Worm (Caenorhabditis elegans) whole organism, L4 larva: ENCODE results near the gene K08H10.10.

ENCODE experiments used
- F37D6.2 ChIP-seq: sonication (generic microtip); optimal IDR thresholded peaks from 2 replicates; lab custom pipeline; 2016; ENCODE audit warnings: mild to moderate bottlenecking, missing genetic modification characterization, missing compliant biosample characterization
- R02D3.7 ChIP-seq: fragments of 150-350 bp; sonication (generic microtip); optimal IDR thresholded peaks from 3 replicates; lab custom pipeline; 2014; ENCODE audit warnings: missing biosample characterization, missing genetic modification characterization
- Y48G9A.11 ChIP-seq: fragments of 200-800 bp; sonication (Bioruptor generic); IDR thresholded peaks from 2 replicates; pipeline ENCODE4 v1.3.6; 2022; ENCODE audit warnings: missing genetic modification reagents, missing genetic modification characterization, missing compliant biosample characterization
- ZK337.2 ChIP-seq: fragments of 200-800 bp; sonication (Bioruptor generic); IDR thresholded peaks from 2 replicates; pipeline ENCODE4 v1.3.6; 2022; ENCODE audit warnings: missing genetic modification reagents, missing genetic modification characterization, missing compliant biosample characterization
- ZK546.5 ChIP-seq, 2 experiments: sonication (generic microtip); optimal IDR thresholded peaks; 2 replicates each; lab custom pipeline; 2017; ENCODE audit warnings: missing biosample characterization in 2 of 2, missing genetic modification characterization in 2 of 2
- aha-1 ChIP-seq: fragments of 150-350 bp; peaks from one replicate; lab custom pipeline; 2014; ENCODE audit warnings: missing biosample characterization, missing genetic modification characterization
- arid-1 ChIP-seq: fragments of 200-800 bp; sonication (Bioruptor generic); conservative IDR thresholded peaks from 2 replicates; pipeline ENCODE4 v1.3.6; 2022; ENCODE audit warnings: missing genetic modification reagents, missing genetic modification characterization, missing compliant biosample characterization
- ceh-44 ChIP-seq: fragments of 200-800 bp; sonication (Bioruptor generic); IDR thresholded peaks from 2 replicates; pipeline ENCODE4 v1.3.6; 2022; ENCODE audit warnings: missing genetic modification reagents, missing genetic modification characterization, missing compliant biosample characterization
- ceh-62 ChIP-seq: sonication (generic microtip); optimal IDR thresholded peaks from 2 replicates; lab custom pipeline; 2017; ENCODE audit warnings: missing biosample characterization, missing genetic modification characterization
- ctbp-1 ChIP-seq: fragments of 200-800 bp; sonication (Bioruptor generic); IDR thresholded peaks from 2 replicates; pipeline ENCODE4 v1.3.6; 2022; ENCODE audit warnings: missing genetic modification reagents, missing genetic modification characterization, missing compliant biosample characterization
- daf-8 ChIP-seq: fragments of 200-800 bp; sonication (Bioruptor generic); IDR thresholded peaks from 2 replicates; pipeline ENCODE4 v1.3.6; 2022; ENCODE audit warnings: missing genetic modification characterization, missing compliant biosample characterization
- dmd-6 ChIP-seq: fragments of 200-800 bp; sonication (Bioruptor generic); IDR thresholded peaks from 2 replicates; pipeline ENCODE4 v1.3.6; 2022; ENCODE audit warnings: missing genetic modification reagents, missing genetic modification characterization, missing compliant biosample characterization
- egl-43 ChIP-seq: fragments of 200-800 bp; sonication (Bioruptor generic); IDR thresholded peaks from 2 replicates; pipeline ENCODE4 v1.3.6; 2022; ENCODE audit warnings: missing genetic modification reagents, missing genetic modification characterization, missing compliant biosample characterization
- hlh-30 ChIP-seq: sonication (generic microtip); optimal IDR thresholded peaks from 2 replicates; lab custom pipeline; 2017; ENCODE audit warnings: antibody characterized with exemption, mild to moderate bottlenecking, missing genetic modification characterization, missing compliant biosample characterization; ENCODE audit not compliant: insufficient read depth
- hmg-1.1 ChIP-seq: fragments of 200-800 bp; sonication (Bioruptor generic); IDR thresholded peaks from 2 replicates; pipeline ENCODE4 v1.3.6; 2022; ENCODE audit warnings: missing genetic modification reagents, missing genetic modification characterization, missing compliant biosample characterization
- lin-38 ChIP-seq: fragments of 200-800 bp; sonication (Bioruptor generic); IDR thresholded peaks from 2 replicates; pipeline ENCODE4 v1.3.6; 2022; ENCODE audit warnings: missing genetic modification reagents, missing genetic modification characterization, missing compliant biosample characterization
- lsy-2 ChIP-seq, 2 experiments: fragments of 150-350 bp in 1 of 2; sonication (generic microtip) in 1 of 2; optimal IDR thresholded peaks; 2 replicates each; lab custom pipeline; 2014 to 2017; ENCODE audit warnings: missing biosample characterization in 2 of 2, missing genetic modification characterization in 2 of 2
- madf-9 ChIP-seq: fragments of 200-800 bp; sonication (Bioruptor generic); conservative IDR thresholded peaks from 2 replicates; pipeline ENCODE4 v1.3.6; 2022; ENCODE audit warnings: missing genetic modification reagents, missing genetic modification characterization, missing compliant biosample characterization
- mep-1 ChIP-seq: fragments of 150-350 bp; sonication (generic microtip); optimal IDR thresholded peaks from 3 replicates; lab custom pipeline; 2014; ENCODE audit warnings: missing biosample characterization, missing genetic modification characterization
- nhr-28 ChIP-seq: fragments of 150-350 bp; optimal IDR thresholded peaks from 2 replicates; lab custom pipeline; 2014; ENCODE audit warnings: missing biosample characterization, missing genetic modification characterization
- nhr-6 ChIP-seq: fragments of 150-350 bp; optimal IDR thresholded peaks from 2 replicates; lab custom pipeline; 2014; ENCODE audit warnings: missing biosample characterization, missing genetic modification characterization
- nhr-77 ChIP-seq: fragments of 150-350 bp; optimal IDR thresholded peaks from 2 replicates; lab custom pipeline; 2014; ENCODE audit warnings: missing biosample characterization, missing genetic modification characterization
- pha-4 ChIP-seq, 2 experiments: fragments of 150-350 bp in 1 of 2; fragments of 200-800 bp in 1 of 2; sonication (Bioruptor generic) in 1 of 2; IDR thresholded peaks in 1 of 2; optimal IDR thresholded peaks in 1 of 2; 2 replicates each; pipeline versions ENCODE4 v1.3.6 to Lab custom; 2014 to 2022; ENCODE audit warnings: missing genetic modification characterization in 2 of 2, missing genetic modification reagents in 2 of 2, missing biosample characterization in 1 of 2, missing compliant biosample characterization in 1 of 2
- php-3 ChIP-seq: fragments of 200-800 bp; sonication (Bioruptor generic); IDR thresholded peaks from 2 replicates; pipeline ENCODE4 v1.3.6; 2022; ENCODE audit warnings: missing genetic modification reagents, missing genetic modification characterization, missing compliant biosample characterization
- rbr-2 ChIP-seq: sonication (generic microtip); optimal IDR thresholded peaks from 2 replicates; lab custom pipeline; 2016; ENCODE audit warnings: missing genotype, missing genetic modification characterization, missing compliant biosample characterization
- saeg-2 ChIP-seq: fragments of 200-800 bp; sonication (Bioruptor generic); IDR thresholded peaks from 2 replicates; pipeline ENCODE4 v1.3.6; 2022; ENCODE audit warnings: missing genetic modification reagents, missing genetic modification characterization, missing compliant biosample characterization
- set-16 ChIP-seq: fragments of 200-800 bp; sonication (Bioruptor generic); IDR thresholded peaks from 2 replicates; pipeline ENCODE4 v1.3.6; 2022; ENCODE audit warnings: missing genetic modification reagents, missing genetic modification characterization, missing compliant biosample characterization
- skn-1 ChIP-seq: fragments of 150-350 bp; optimal IDR thresholded peaks from 2 replicates; lab custom pipeline; 2014; ENCODE audit warnings: missing biosample characterization, missing genetic modification characterization
- snpc-1.2 ChIP-seq: fragments of 200-800 bp; sonication (Bioruptor generic); IDR thresholded peaks from 2 replicates; pipeline ENCODE4 v1.3.6; 2022; ENCODE audit warnings: missing genetic modification reagents, missing genetic modification characterization, missing compliant biosample characterization
- snpc-4 ChIP-seq: fragments of 150-350 bp; optimal IDR thresholded peaks from 2 replicates; lab custom pipeline; 2014; ENCODE audit warnings: missing biosample characterization, missing genetic modification characterization
- spr-1 ChIP-seq: sonication (generic microtip); optimal IDR thresholded peaks from 2 replicates; lab custom pipeline; 2016; ENCODE audit warnings: mild to moderate bottlenecking, missing genetic modification characterization, missing compliant biosample characterization
- spr-3 ChIP-seq: fragments of 200-800 bp; sonication (Bioruptor generic); optimal IDR thresholded peaks from 2 replicates; lab custom pipeline; 2018; ENCODE audit warnings: mild to moderate bottlenecking, missing genetic modification characterization, missing compliant biosample characterization
- unc-130 ChIP-seq: sonication (generic microtip); optimal IDR thresholded peaks from 2 replicates; lab custom pipeline; 2016; ENCODE audit warnings: missing genetic modification reagents, missing genetic modification characterization, missing compliant biosample characterization
- vab-7 ChIP-seq: fragments of 200-800 bp; sonication (Bioruptor generic); IDR thresholded peaks from 2 replicates; pipeline ENCODE4 v1.3.6; 2022; ENCODE audit warnings: missing genetic modification reagents, missing genetic modification characterization, missing compliant biosample characterization
- zfp-2 ChIP-seq: sonication (generic microtip); optimal IDR thresholded peaks from 2 replicates; lab custom pipeline; 2016; ENCODE audit warnings: mild to moderate bottlenecking, missing genetic modification characterization, missing compliant biosample characterization
- ztf-11 ChIP-seq: fragments of 150-350 bp; optimal IDR thresholded peaks from 2 replicates; lab custom pipeline; 2014; ENCODE audit warnings: missing biosample characterization, missing genetic modification characterization

The K08H10.10 gene

ce11 chrV:9976138-9976537 is 24.7 kb upstream of the K08H10.10 start, which contains the start of gene unc-41:
unc-41 (minus strand) TSS chrV:9976238.
- TF ChIP-seq daf-8 (GFP tag; lab: Robert Waterston, UW), result no peak
- no peak for TF ChIP-seq egl-43
- TF ChIP-seq ZK546.5 (tag; optimal IDR thresholded peaks at IDR 0.05; lab: Kevin White, UChicago), result no peak
- TF ChIP-seq, all 104 proteins: peak for 0

DNA sequence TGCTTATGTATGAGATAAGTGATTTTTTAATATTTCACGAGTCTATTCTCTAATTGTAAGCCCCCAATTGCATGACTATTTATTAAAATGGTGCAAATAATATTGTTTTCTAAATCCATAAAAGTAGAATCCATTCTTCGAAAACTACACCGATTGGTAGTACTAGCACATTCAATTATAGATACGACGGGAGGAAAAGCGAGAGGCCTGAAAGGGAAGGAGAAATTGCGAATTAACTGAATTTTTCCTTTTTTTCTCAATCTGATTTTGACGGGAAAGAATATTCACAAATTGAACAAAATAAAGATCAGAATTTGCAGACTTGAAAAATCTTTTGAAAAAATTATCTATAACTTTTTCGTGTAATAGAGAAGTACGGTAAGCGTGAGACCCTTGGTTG is 23.6 kb upstream of the K08H10.10 start:
- TF ChIP-seq nhr-77 (tag; lab: Kevin White, UChicago) (no peak), aha-1 (no peak), Y48G9A.11 (GFP tag; lab: Robert Waterston, UW) (no peak), hlh-30 (tag; lab: Kevin White, UChicago) (no peak), ztf-11 (no peak), vab-7 (GFP tag; lab: Robert Waterston, UW) (no peak), php-3 (GFP tag; lab: Robert Waterston, UW) (no peak), saeg-2 (no peak), ZK337.2 (no peak), spr-1 (tag; lab: Kevin White, UChicago) (no peak), R02D3.7 (tag; lab: Kevin White, UChicago) (no peak), zfp-2 (tag; lab: Kevin White, UChicago) (no peak), snpc-4 (tag; lab: Kevin White, UChicago) (no peak), ceh-62 (tag; lab: Kevin White, UChicago) (no peak), nhr-28 (tag; lab: Kevin White, UChicago) (no peak), spr-3 (GFP tag; lab: Kevin White, UChicago) (no peak)

ce11 chrV:9978425-9978824 is 22.4 kb upstream of the K08H10.10 start:
- TF ChIP-seq lin-38 (GFP tag; lab: Robert Waterston, UW), result peak; percentile 52
- 0 out of 2 replicates have a peak, but pooled peaks have one; percentile 25 for TF ChIP-seq arid-1
- TF ChIP-seq aha-1, result peak; percentile 24
- peak; percentile 65 for TF ChIP-seq rbr-2 (tag; lab: Kevin White, UChicago)
- TF ChIP-seq lsy-2 (tag; optimal IDR thresholded peaks at IDR 0.05; lab: Kevin White, UChicago), result peak in 1 of 2 experiments; percentile 41
- TF ChIP-seq F37D6.2 (tag; lab: Kevin White, UChicago), result no peak
- peak; percentile 20 for TF ChIP-seq mep-1 (tag; lab: Kevin White, UChicago)
- TF ChIP-seq hmg-1.1 (GFP tag; lab: Robert Waterston, UW), result 0 out of 2 replicates have a peak, but pooled peaks have one; percentile 15
- 0 out of 2 replicates have a peak, but pooled peaks have one; percentile 11 for TF ChIP-seq Y48G9A.11 (GFP tag; lab: Robert Waterston, UW)
- TF ChIP-seq pha-4 (GFP tag; IDR thresholded peaks at IDR 0.05; lab: Robert Waterston, UW), result 0 out of 2 replicates have a peak, but pooled peaks have one; percentile 21
- no peak for TF ChIP-seq pha-4 (tag; optimal IDR thresholded peaks at IDR 0.05; lab: Kevin White, UChicago)
- no peak for TF ChIP-seq dmd-6 (GFP tag; lab: Robert Waterston, UW)
- peak; percentile 11 for TF ChIP-seq unc-130 (GFP tag; lab: Kevin White, UChicago)
- peak; percentile 29; the same call in 1 of the 2 replicates for TF ChIP-seq set-16
- TF ChIP-seq ctbp-1 (GFP tag; lab: Robert Waterston, UW), result 0 out of 2 replicates have a peak, but pooled peaks have one; percentile 35
- TF ChIP-seq skn-1, result no peak
- TF ChIP-seq ceh-44 (GFP tag; lab: Robert Waterston, UW), result no peak
- no peak for TF ChIP-seq snpc-1.2
- TF ChIP-seq nhr-6 (tag; lab: Kevin White, UChicago), result no peak
- TF ChIP-seq madf-9, result no peak
- TF ChIP-seq egl-43, result peak; percentile 65; the same call in 1 of the 2 replicates
